Worm (Caenorhabditis elegans) whole organism, L4 larva: ENCODE data around the gene K05F1.13.

Source experiments
- F37D6.2 ChIP-seq: sonication (generic microtip); optimal IDR thresholded peaks from 2 replicates; lab custom pipeline; 2016; ENCODE audit warnings: mild to moderate bottlenecking, missing genetic modification characterization, missing compliant biosample characterization
- T26A8.4 ChIP-seq: fragments of 200-800 bp; sonication (Bioruptor generic); IDR thresholded peaks from 2 replicates; pipeline ENCODE4 v1.3.6; 2022; ENCODE audit warnings: missing genetic modification characterization, missing compliant biosample characterization
- ZK546.5 ChIP-seq, 2 experiments: sonication (generic microtip); optimal IDR thresholded peaks; 2 replicates each; lab custom pipeline; 2017; ENCODE audit warnings: missing biosample characterization in 2 of 2, missing genetic modification characterization in 2 of 2
- arid-1 ChIP-seq: fragments of 200-800 bp; sonication (Bioruptor generic); conservative IDR thresholded peaks from 2 replicates; pipeline ENCODE4 v1.3.6; 2022; ENCODE audit warnings: missing genetic modification reagents, missing genetic modification characterization, missing compliant biosample characterization
- ceh-20 ChIP-seq: fragments of 200-800 bp; sonication (Bioruptor generic); IDR thresholded peaks from 2 replicates; pipeline ENCODE4 v1.3.6; 2022; ENCODE audit warnings: missing genetic modification reagents, missing genetic modification characterization, missing compliant biosample characterization
- ceh-28 ChIP-seq: fragments of 150-350 bp; optimal IDR thresholded peaks from 2 replicates; lab custom pipeline; 2014; ENCODE audit warnings: missing biosample characterization, missing genetic modification reagents, missing genetic modification characterization
- ceh-32 ChIP-seq: sonication (generic microtip); optimal IDR thresholded peaks from 2 replicates; lab custom pipeline; 2016; ENCODE audit warnings: mild to moderate bottlenecking, missing genetic modification characterization, missing compliant biosample characterization; ENCODE audit not compliant: poor library complexity
- ces-1 ChIP-seq: fragments of 150-350 bp; sonication (generic microtip); optimal IDR thresholded peaks from 4 replicates; lab custom pipeline; 2014; ENCODE audit warnings: missing biosample characterization, missing genetic modification reagents, missing genetic modification characterization
- cey-2 ChIP-seq: sonication (generic microtip); optimal IDR thresholded peaks from 3 replicates; lab custom pipeline; 2017; ENCODE audit warnings: missing genetic modification characterization, mild to moderate bottlenecking, missing compliant biosample characterization, antibody characterized with exemption, borderline replicate concordance; ENCODE audit not compliant: insufficient read depth
- ctbp-1 ChIP-seq: fragments of 200-800 bp; sonication (Bioruptor generic); IDR thresholded peaks from 2 replicates; pipeline ENCODE4 v1.3.6; 2022; ENCODE audit warnings: missing genetic modification reagents, missing genetic modification characterization, missing compliant biosample characterization
- daf-8 ChIP-seq: fragments of 200-800 bp; sonication (Bioruptor generic); IDR thresholded peaks from 2 replicates; pipeline ENCODE4 v1.3.6; 2022; ENCODE audit warnings: missing genetic modification characterization, missing compliant biosample characterization
- dmd-8 ChIP-seq: fragments of 200-800 bp; sonication (Bioruptor generic); IDR thresholded peaks from 2 replicates; pipeline ENCODE4 v1.3.6; 2022; ENCODE audit warnings: missing genetic modification characterization, missing compliant biosample characterization
- dmd-9 ChIP-seq: fragments of 200-800 bp; sonication (Bioruptor generic); IDR thresholded peaks from 2 replicates; pipeline ENCODE4 v1.3.6; 2022; ENCODE audit warnings: missing genetic modification reagents, missing genetic modification characterization, missing compliant biosample characterization
- dpl-1 ChIP-seq: fragments of 150-350 bp; optimal IDR thresholded peaks from 2 replicates; lab custom pipeline; 2014; ENCODE audit warnings: missing biosample characterization, missing genetic modification reagents, missing genetic modification characterization
- dve-1 ChIP-seq: sonication (generic microtip); optimal IDR thresholded peaks from 2 replicates; lab custom pipeline; 2017; ENCODE audit warnings: antibody characterized with exemption, mild to moderate bottlenecking, missing genetic modification characterization, missing compliant biosample characterization; ENCODE audit not compliant: insufficient read depth
- hif-1 ChIP-seq, 2 experiments: sonication (generic microtip); optimal IDR thresholded peaks; 2 replicates each; lab custom pipeline; 2016 to 2017; ENCODE audit warnings: missing compliant biosample characterization in 2 of 2, missing genetic modification characterization in 2 of 2, missing genetic modification reagents in 2 of 2, missing genotype in 2 of 2, mild to moderate bottlenecking in 1 of 2
- hlh-11 ChIP-seq: fragments of 200-800 bp; sonication (Bioruptor generic); optimal IDR thresholded peaks from 2 replicates; lab custom pipeline; 2018; ENCODE audit warnings: mild to moderate bottlenecking, missing genetic modification characterization, missing compliant biosample characterization
- hlh-30 ChIP-seq: sonication (generic microtip); optimal IDR thresholded peaks from 2 replicates; lab custom pipeline; 2017; ENCODE audit warnings: antibody characterized with exemption, mild to moderate bottlenecking, missing genetic modification characterization, missing compliant biosample characterization; ENCODE audit not compliant: insufficient read depth
- lin-13 ChIP-seq: fragments of 150-350 bp; optimal IDR thresholded peaks from 2 replicates; lab custom pipeline; 2014; ENCODE audit warnings: missing biosample characterization, missing genetic modification reagents, missing genetic modification characterization
- lin-29 ChIP-seq: fragments of 200-800 bp; sonication (Bioruptor generic); IDR thresholded peaks from 2 replicates; pipeline ENCODE4 v1.3.6; 2022; ENCODE audit warnings: missing genetic modification reagents, missing genetic modification characterization, missing compliant biosample characterization
- lin-38 ChIP-seq: fragments of 200-800 bp; sonication (Bioruptor generic); IDR thresholded peaks from 2 replicates; pipeline ENCODE4 v1.3.6; 2022; ENCODE audit warnings: missing genetic modification reagents, missing genetic modification characterization, missing compliant biosample characterization
- lin-39 ChIP-seq: fragments of 150-350 bp; optimal IDR thresholded peaks from 2 replicates; lab custom pipeline; 2014; ENCODE audit warnings: missing biosample characterization, missing genetic modification reagents, missing genetic modification characterization
- lir-3 ChIP-seq: sonication (generic microtip); optimal IDR thresholded peaks from 2 replicates; lab custom pipeline; 2016; ENCODE audit warnings: mild to moderate bottlenecking, missing genetic modification characterization, missing compliant biosample characterization
- lsy-2 ChIP-seq, 2 experiments: fragments of 150-350 bp in 1 of 2; sonication (generic microtip) in 1 of 2; optimal IDR thresholded peaks; 2 replicates each; lab custom pipeline; 2014 to 2017; ENCODE audit warnings: missing biosample characterization in 2 of 2, missing genetic modification characterization in 2 of 2
- mdt-29 ChIP-seq: fragments of 200-800 bp; sonication (Bioruptor generic); IDR thresholded peaks from 2 replicates; pipeline ENCODE4 v1.3.6; 2022; ENCODE audit warnings: missing genetic modification reagents, missing genetic modification characterization, missing compliant biosample characterization
- mep-1 ChIP-seq: fragments of 150-350 bp; sonication (generic microtip); optimal IDR thresholded peaks from 3 replicates; lab custom pipeline; 2014; ENCODE audit warnings: missing biosample characterization, missing genetic modification characterization
- nhr-102 ChIP-seq: sonication (generic microtip); optimal IDR thresholded peaks from 2 replicates; lab custom pipeline; 2016; ENCODE audit warnings: mild to moderate bottlenecking, missing genetic modification characterization, moderate library complexity, missing compliant biosample characterization
- nhr-11 ChIP-seq: fragments of 150-350 bp; optimal IDR thresholded peaks from 2 replicates; lab custom pipeline; 2014; ENCODE audit warnings: missing biosample characterization, missing genetic modification characterization
- nhr-111 ChIP-seq: fragments of 200-800 bp; sonication (Bioruptor generic); optimal IDR thresholded peaks from 2 replicates; lab custom pipeline; 2018; ENCODE audit warnings: mild to moderate bottlenecking, missing genetic modification characterization, missing compliant biosample characterization
- nhr-237 ChIP-seq: sonication (generic microtip); optimal IDR thresholded peaks from 2 replicates; lab custom pipeline; 2017; ENCODE audit warnings: missing biosample characterization, missing genetic modification characterization
- nhr-28 ChIP-seq: fragments of 150-350 bp; optimal IDR thresholded peaks from 2 replicates; lab custom pipeline; 2014; ENCODE audit warnings: missing biosample characterization, missing genetic modification characterization
- nhr-6 ChIP-seq: fragments of 150-350 bp; optimal IDR thresholded peaks from 2 replicates; lab custom pipeline; 2014; ENCODE audit warnings: missing biosample characterization, missing genetic modification characterization
- nhr-76 ChIP-seq: fragments of 150-350 bp; optimal IDR thresholded peaks from 2 replicates; lab custom pipeline; 2014; ENCODE audit warnings: missing biosample characterization, missing genetic modification characterization
- set-16 ChIP-seq: fragments of 200-800 bp; sonication (Bioruptor generic); IDR thresholded peaks from 2 replicates; pipeline ENCODE4 v1.3.6; 2022; ENCODE audit warnings: missing genetic modification reagents, missing genetic modification characterization, missing compliant biosample characterization
- snpc-1.2 ChIP-seq: fragments of 200-800 bp; sonication (Bioruptor generic); IDR thresholded peaks from 2 replicates; pipeline ENCODE4 v1.3.6; 2022; ENCODE audit warnings: missing genetic modification reagents, missing genetic modification characterization, missing compliant biosample characterization
- spr-1 ChIP-seq: sonication (generic microtip); optimal IDR thresholded peaks from 2 replicates; lab custom pipeline; 2016; ENCODE audit warnings: mild to moderate bottlenecking, missing genetic modification characterization, missing compliant biosample characterization
- spr-3 ChIP-seq: fragments of 200-800 bp; sonication (Bioruptor generic); optimal IDR thresholded peaks from 2 replicates; lab custom pipeline; 2018; ENCODE audit warnings: mild to moderate bottlenecking, missing genetic modification characterization, missing compliant biosample characterization
- unc-130 ChIP-seq: sonication (generic microtip); optimal IDR thresholded peaks from 2 replicates; lab custom pipeline; 2016; ENCODE audit warnings: missing genetic modification reagents, missing genetic modification characterization, missing compliant biosample characterization
- unc-62 ChIP-seq, 3 experiments: fragments of 150-350 bp in 1 of 3; sonication (generic microtip); optimal IDR thresholded peaks in 2 of 3; peaks in 1 of 3; 1 replicate in 1 of 3; 2 replicates in 2 of 3; lab custom pipeline; 2014 to 2017; ENCODE audit warnings: missing biosample characterization in 3 of 3, missing genetic modification characterization in 3 of 3, missing genetic modification reagents in 3 of 3, missing genotype in 1 of 3
- vab-7 ChIP-seq: fragments of 200-800 bp; sonication (Bioruptor generic); IDR thresholded peaks from 2 replicates; pipeline ENCODE4 v1.3.6; 2022; ENCODE audit warnings: missing genetic modification reagents, missing genetic modification characterization, missing compliant biosample characterization
- ztf-7 ChIP-seq: fragments of 150-350 bp; optimal IDR thresholded peaks from 2 replicates; lab custom pipeline; 2014; ENCODE audit warnings: missing biosample characterization, missing genetic modification characterization

The K05F1.13 gene

ce11 chrII:5820282-5820762, 31.4 kb downstream of the K05F1.13 start, which contains the start of gene ehs-1:
Gene ehs-1, plus strand, starts transcription at chrII:5820712.
- no peak for TF ChIP-seq ceh-20 (GFP tag; lab: Robert Waterston, UW)
- 0 out of 2 replicates have a peak, but pooled peaks have one; percentile 10 for TF ChIP-seq ctbp-1 (GFP tag; lab: Robert Waterston, UW)
- TF ChIP-seq ceh-32 (tag; lab: Kevin White, UChicago) = no peak
- peak; percentile 2 for TF ChIP-seq dpl-1 (GFP tag; lab: Kevin White, UChicago)
- peak in 1 of 2 experiments; percentile 19 for TF ChIP-seq lsy-2 (tag; optimal IDR thresholded peaks at IDR 0.05; lab: Kevin White, UChicago)

DNA sequence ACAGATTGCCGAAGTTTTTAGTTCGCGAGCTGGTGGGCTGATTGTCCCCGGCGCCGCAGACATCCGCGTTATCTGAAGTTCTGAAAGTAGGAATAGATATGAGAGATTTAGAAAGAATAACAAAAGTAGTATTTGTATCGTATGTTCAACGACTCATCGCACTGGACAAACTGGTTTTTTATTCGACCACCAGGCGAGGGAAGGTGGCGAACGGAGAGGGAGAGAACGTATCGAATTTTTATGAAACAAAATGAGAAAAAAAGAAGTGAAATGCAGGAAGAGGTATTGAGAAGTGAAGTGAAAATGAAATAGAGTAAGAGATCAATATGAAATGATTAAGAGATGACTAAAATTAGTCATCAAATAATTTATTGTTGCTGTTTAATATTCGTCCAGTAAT, 38.4 kb downstream of the K05F1.13 start, which contains the start of gene tbc-2:
TSS of gene tbc-2 (minus strand) at position 80 of the 400 bp plus-strand sequence.
- peak; percentile 36 for TF ChIP-seq nhr-28 (tag; lab: Kevin White, UChicago)
- TF ChIP-seq unc-62 (GFP tag; optimal IDR thresholded peaks at IDR 0.05 in 1 of 2; lab: Kevin White, UChicago) = peak in 1 of 2 experiments; percentile 51
- no peak for TF ChIP-seq unc-62 (tag; optimal IDR thresholded peaks at IDR 0.05; lab: Kevin White, UChicago)
- no peak for TF ChIP-seq T26A8.4 (GFP tag; lab: Robert Waterston, UW)
- TF ChIP-seq dmd-9 (GFP tag; lab: Robert Waterston, UW) = no peak

ce11 chrII:5828486-5828885, 39.6 kb downstream of the K05F1.13 start, which contains the start of gene ZK1248.11:
Gene ZK1248.11, minus strand, starts transcription at chrII:5828586.
- no peak for TF ChIP-seq nhr-28 (tag; lab: Kevin White, UChicago)
- TF ChIP-seq ces-1 = no peak
- no peak for TF ChIP-seq nhr-76 (tag; lab: Kevin White, UChicago)
- no peak for TF ChIP-seq ceh-28
- TF ChIP-seq ceh-32 (tag; lab: Kevin White, UChicago) = no peak
- TF ChIP-seq mep-1 (tag; lab: Kevin White, UChicago) = no peak
- TF ChIP-seq spr-1 (tag; lab: Kevin White, UChicago) = no peak
- no peak for TF ChIP-seq lin-39 (tag; lab: Kevin White, UChicago)
- no peak for TF ChIP-seq spr-3 (GFP tag; lab: Kevin White, UChicago)
- TF ChIP-seq hif-1 (tag; optimal IDR thresholded peaks at IDR 0.05; lab: Kevin White, UChicago) = no peak
- TF ChIP-seq lin-38 (GFP tag; lab: Robert Waterston, UW) = no peak
- no peak for TF ChIP-seq lin-13 (GFP tag; lab: Kevin White, UChicago)

ce11 chrII:5829940-5830424, 41.1 kb downstream of the K05F1.13 start, which contains the start of gene col-74:
Gene col-74, plus strand, starts transcription at chrII:5830374.
- TF ChIP-seq nhr-6 (tag; lab: Kevin White, UChicago) = no peak
- no peak for TF ChIP-seq T26A8.4 (GFP tag; lab: Robert Waterston, UW)
- no peak for TF ChIP-seq lin-38 (GFP tag; lab: Robert Waterston, UW)
- no peak for TF ChIP-seq nhr-11 (tag; lab: Kevin White, UChicago)
- no peak for TF ChIP-seq hlh-30 (tag; lab: Kevin White, UChicago)
- TF ChIP-seq lir-3 (tag; lab: Kevin White, UChicago) = no peak
- no peak for TF ChIP-seq dmd-8 (GFP tag; lab: Robert Waterston, UW)
- no peak for TF ChIP-seq set-16
- no peak for TF ChIP-seq nhr-102 (tag; lab: Kevin White, UChicago)
- no peak for TF ChIP-seq ztf-7 (tag; lab: Kevin White, UChicago)
- no peak for TF ChIP-seq lin-29 (GFP tag; lab: Robert Waterston, UW)
- TF ChIP-seq F37D6.2 (tag; lab: Kevin White, UChicago) = no peak
- no peak for TF ChIP-seq lin-13 (GFP tag; lab: Kevin White, UChicago)
- TF ChIP-seq arid-1 (GFP tag; lab: Robert Waterston, UW) = no peak
- peak; percentile 42 for TF ChIP-seq hlh-11 (tag; lab: Kevin White, UChicago)
- TF ChIP-seq unc-130 = no peak
- TF ChIP-seq nhr-111 (GFP tag; lab: Kevin White, UChicago) = no peak
- no peak for TF ChIP-seq daf-8 (GFP tag; lab: Robert Waterston, UW)
- no peak for TF ChIP-seq ZK546.5 (tag; optimal IDR thresholded peaks at IDR 0.05; lab: Kevin White, UChicago)
- no peak for TF ChIP-seq ctbp-1 (GFP tag; lab: Robert Waterston, UW)
- TF ChIP-seq vab-7 (GFP tag; lab: Robert Waterston, UW) = no peak
- no peak for TF ChIP-seq nhr-237 (tag; lab: Kevin White, UChicago)
- no peak for TF ChIP-seq snpc-1.2 (GFP tag; lab: Robert Waterston, UW)
- TF ChIP-seq unc-62 (GFP tag; optimal IDR thresholded peaks at IDR 0.05 in 1 of 2; lab: Kevin White, UChicago) = peak in 1 of 2 experiments; percentile 2
- TF ChIP-seq unc-62 (tag; optimal IDR thresholded peaks at IDR 0.05; lab: Kevin White, UChicago) = no peak
- no peak for TF ChIP-seq mdt-29 (GFP tag; lab: Robert Waterston, UW)
- TF ChIP-seq cey-2 = no peak
- TF ChIP-seq spr-1 (tag; lab: Kevin White, UChicago) = no peak
- TF ChIP-seq dve-1 (tag; lab: Kevin White, UChicago) = peak; percentile 56
- no peak for TF ChIP-seq ceh-32 (tag; lab: Kevin White, UChicago)
